Worm (Caenorhabditis elegans): ENCODE measurements around the gene Y82E9BL.5.

The Y82E9BL.5 gene

ce11 chrIII:1323555-1323954, 23.9 kb downstream of the Y82E9BL.5 start:
- TF ChIP-seq aptf-2 (GFP tag; conservative IDR thresholded peaks at IDR 0.05) (no peak), gei-17 (GFP tag; optimal IDR thresholded peaks at IDR 0.05) (no peak), ets-4 (GFP tag; optimal IDR thresholded peaks at IDR 0.05) (peak; percentile 17), nfya-1 (tag; optimal IDR thresholded peaks at IDR 0.05; ENCODE audit: borderline replicate concordance, insufficient read depth) (no peak), ceh-91 (GFP tag; IDR thresholded peaks at IDR 0.05) (no peak), nhr-90 (tag; optimal IDR thresholded peaks at IDR 0.05) (no peak), nhr-80 (tag; optimal IDR thresholded peaks at IDR 0.05) (peak; percentile 72), ztf-18 (tag; optimal IDR thresholded peaks at IDR 0.05) (no peak), lsy-27 (tag; optimal IDR thresholded peaks at IDR 0.05; ENCODE audit: borderline replicate concordance, insufficient read depth) (no peak), let-526 (GFP tag; IDR thresholded peaks at IDR 0.05) (no peak), cebp-1 (GFP tag; IDR thresholded peaks at IDR 0.05) (peak; percentile 21; the same call in 1 of the 2 replicates), cebp-1 (tag; optimal IDR thresholded peaks at IDR 0.05) (peak; percentile 32), atf-7 (tag; optimal IDR thresholded peaks at IDR 0.05) (peak; percentile 35)

- TF ChIP-seq nhr-120 (GFP tag; IDR thresholded peaks at IDR 0.05) (no peak), madf-10 (tag; optimal IDR thresholded peaks at IDR 0.05) (no peak), snpc-3.4 (tag; optimal IDR thresholded peaks at IDR 0.05) (no peak), ztf-18 (tag; optimal IDR thresholded peaks at IDR 0.05) (no peak), hlh-26 (GFP tag; conservative IDR thresholded peaks at IDR 0.05) (no peak), efl-1 (GFP tag; optimal IDR thresholded peaks at IDR 0.05) (no peak), lin-35 (GFP tag; optimal IDR thresholded peaks at IDR 0.05) (no peak), Y95B8A.8 (GFP tag; IDR thresholded peaks at IDR 0.05) (no peak), lag-1 (GFP tag; IDR thresholded peaks at IDR 0.05) (no peak), ceh-91 (GFP tag; IDR thresholded peaks at IDR 0.05) (no peak), hsf-1 (GFP tag; IDR thresholded peaks at IDR 0.05) (no peak), B0035.1 (tag; optimal IDR thresholded peaks at IDR 0.05) (no peak), lsy-27 (tag; optimal IDR thresholded peaks at IDR 0.05; ENCODE audit: borderline replicate concordance, insufficient read depth) (no peak), him-1 (tag; optimal IDR thresholded peaks at IDR 0.05) (no peak), F37B4.10 (GFP tag; IDR thresholded peaks at IDR 0.05) (no peak), ama-1 (optimal IDR thresholded peaks at IDR 0.05) (no peak), ama-1 (GFP tag; optimal IDR thresholded peaks at IDR 0.05) (no peak), egl-18 (GFP tag; IDR thresholded peaks at IDR 0.05) (no peak)
Observed at ce11 chrIII:1321561-1321960, 25.9 kb downstream of the Y82E9BL.5 start, which contains the start of gene fbxa-15. fbxa-15 (minus strand) TSS chrIII:1321661.

DNA sequence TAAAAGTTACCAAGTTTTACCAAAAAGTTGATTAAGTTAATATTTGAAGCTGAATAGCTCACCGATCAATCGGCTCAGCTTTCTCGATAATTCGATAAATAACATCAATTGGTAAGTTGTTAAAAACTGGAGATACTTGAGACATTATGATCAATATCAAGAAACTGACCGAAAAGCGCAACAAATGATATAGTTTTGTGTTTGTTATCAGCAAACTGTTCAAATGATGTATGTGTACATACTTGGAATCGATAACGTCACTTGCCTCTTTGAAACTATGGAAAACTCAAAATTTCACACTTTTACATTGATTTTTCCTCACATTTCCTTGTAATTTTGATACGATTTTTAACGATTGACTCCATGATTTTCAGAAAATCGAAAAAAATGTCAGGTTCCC, 32.4 kb downstream of the Y82E9BL.5 start, which contains the start of the genes fbxa-80 and fbxa-19:
TSS of gene fbxa-80 (minus strand) at position 173 of the 400 bp plus-strand sequence.
TSS of gene fbxa-19 (plus strand) at position 364 of the 400 bp plus-strand sequence.
- TF ChIP-seq ekl-4 (GFP tag; IDR thresholded peaks at IDR 0.05), result no peak
- TF ChIP-seq nhr-80 (tag; optimal IDR thresholded peaks at IDR 0.05), result peak; percentile 43
- TF ChIP-seq lin-35 (GFP tag; optimal IDR thresholded peaks at IDR 0.05), result no peak

ce11 chrIII:1314283-1314682, 33.2 kb downstream of the Y82E9BL.5 start:
- TF ChIP-seq nhr-120 (GFP tag; IDR thresholded peaks at IDR 0.05) (no peak), nhr-90 (tag; optimal IDR thresholded peaks at IDR 0.05) (no peak)

ce11 chrIII:1311367-1311766, 36.1 kb downstream of the Y82E9BL.5 start:
- TF ChIP-seq hsf-1 (GFP tag; IDR thresholded peaks at IDR 0.05) (no peak), mel-28 (tag; optimal IDR thresholded peaks at IDR 0.05; ENCODE audit: borderline replicate concordance) (no peak), nhr-120 (GFP tag; IDR thresholded peaks at IDR 0.05) (no peak), dpff-1 (tag; optimal IDR thresholded peaks at IDR 0.05) (no peak), lin-26 (GFP tag; IDR thresholded peaks at IDR 0.05) (no peak), snpc-1.3 (tag; optimal IDR thresholded peaks at IDR 0.05; ENCODE audit: insufficient read depth) (no peak), attf-6 (GFP tag; IDR thresholded peaks at IDR 0.05) (no peak), madf-8 (GFP tag; conservative IDR thresholded peaks at IDR 0.05) (no peak), lsy-27 (tag; optimal IDR thresholded peaks at IDR 0.05; ENCODE audit: borderline replicate concordance, insufficient read depth) (no peak), repo-1 (tag; optimal IDR thresholded peaks at IDR 0.05) (no peak), snpc-4 (GFP tag; optimal IDR thresholded peaks at IDR 0.05) (peak; percentile 46), snpc-4 (tag; optimal IDR thresholded peaks at IDR 0.05) (peak in 2 of 4 experiments; percentile 68 to 85), ccch-3 (GFP tag; optimal IDR thresholded peaks at IDR 0.05) (no peak), Y56A3A.18 (GFP tag; IDR thresholded peaks at IDR 0.05) (no peak), Y67H2A.10 (GFP tag; conservative IDR thresholded peaks at IDR 0.05) (no peak), snpc-1.1 (tag; optimal IDR thresholded peaks at IDR 0.05; ENCODE audit: insufficient read depth) (peak; percentile 61)

All from whole organism, young adult.